Fruit fly (Drosophila melanogaster) whole organism, embryonic: Measurements from ENCODE around the gene mwh.

ENCODE experiments used
- Awh ChIP-seq: fragments of 200-800 bp; sonication (Bioruptor generic); IDR thresholded peaks from 2 replicates; pipeline ENCODE4, ENCODE4 v1.3.6; 2022; ENCODE audit warnings: missing biosample characterization, missing genetic modification characterization
- CG10462 ChIP-seq: fragments of 200-800 bp; sonication (Bioruptor generic); optimal IDR thresholded peaks from 2 replicates; lab custom pipeline; 2016; ENCODE audit warnings: missing biosample characterization, missing genetic modification characterization
- CG11560 ChIP-seq: fragments of 200-800 bp; sonication (Bioruptor generic); IDR thresholded peaks from 3 replicates; pipeline ENCODE4 v1.3.6; 2022; ENCODE audit warnings: missing biosample characterization, missing genetic modification characterization
- CG12769 ChIP-seq: fragments of 200-800 bp; sonication (Bioruptor generic); optimal IDR thresholded peaks from 2 replicates; lab custom pipeline; 2019; ENCODE audit warnings: missing biosample characterization, mild to moderate bottlenecking, missing genetic modification characterization, moderate library complexity
- CG16813 ChIP-seq: fragments of 200-800 bp; sonication (Bioruptor generic); IDR thresholded peaks from 3 replicates; pipeline ENCODE4 v1.3.6; 2022; ENCODE audit warnings: missing biosample characterization, missing genetic modification characterization; ENCODE audit not compliant: partially characterized antibody
- CG16815 ChIP-seq: fragments of 200-800 bp; sonication (Bioruptor generic); optimal IDR thresholded peaks from 3 replicates; lab custom pipeline; 2017; ENCODE audit warnings: missing biosample characterization, mild to moderate bottlenecking, missing genetic modification characterization
- CG2202 ChIP-seq: fragments of 200-800 bp; sonication (Bioruptor generic); optimal IDR thresholded peaks from 2 replicates; lab custom pipeline; 2018; ENCODE audit warnings: missing biosample characterization, mild to moderate bottlenecking, missing genetic modification characterization
- CG31365 ChIP-seq: fragments of 200-800 bp; sonication (Bioruptor generic); optimal IDR thresholded peaks from 2 replicates; lab custom pipeline; 2018; ENCODE audit warnings: missing biosample characterization, mild to moderate bottlenecking, missing genetic modification characterization
- CG3838 ChIP-seq: fragments of 200-800 bp; sonication (Bioruptor generic); optimal IDR thresholded peaks from 3 replicates; lab custom pipeline; 2016; ENCODE audit warnings: missing biosample characterization, missing genetic modification characterization
- CG3847 ChIP-seq: fragments of 200-800 bp; sonication (Bioruptor generic); IDR thresholded peaks from 2 replicates; pipeline ENCODE4 v1.3.6; 2022; ENCODE audit warnings: missing biosample characterization, missing genetic modification characterization
- CG4854 ChIP-seq: fragments of 200-800 bp; sonication (Bioruptor generic); optimal IDR thresholded peaks from 2 replicates; lab custom pipeline; 2016; ENCODE audit warnings: missing biosample characterization, missing genetic modification characterization, inconsistent platforms
- CG5180 ChIP-seq: fragments of 200-800 bp; sonication (Bioruptor generic); optimal IDR thresholded peaks from 3 replicates; lab custom pipeline; 2017; ENCODE audit warnings: missing biosample characterization, missing genetic modification characterization, mild to moderate bottlenecking, moderate library complexity, missing genetic modification reagents
- CG7357 ChIP-seq: fragments of 200-800 bp; sonication (Bioruptor generic); IDR thresholded peaks from 3 replicates; pipeline ENCODE4 v1.3.6; 2022; ENCODE audit warnings: missing biosample characterization, missing genetic modification characterization
- CG8290 ChIP-seq, 3 experiments: fragments of 200-800 bp; sonication (Bioruptor generic); optimal IDR thresholded peaks; 2 replicates each; lab custom pipeline; 2016 to 2019; ENCODE audit warnings: missing biosample characterization in 3 of 3, missing genetic modification characterization in 3 of 3, mild to moderate bottlenecking in 2 of 3, moderate library complexity in 1 of 3
- CG8388 ChIP-seq: fragments of 200-800 bp; sonication (Bioruptor generic); optimal IDR thresholded peaks from 2 replicates; lab custom pipeline; 2019; ENCODE audit warnings: missing biosample characterization, mild to moderate bottlenecking, missing genetic modification characterization, moderate library complexity
- Dbx ChIP-seq: fragments of 200-800 bp; sonication (Bioruptor generic); IDR thresholded peaks from 3 replicates; pipeline ENCODE4 v1.3.6; 2022; ENCODE audit warnings: missing biosample characterization, missing genetic modification characterization
- Deaf1 ChIP-seq: fragments of 200-800 bp; optimal IDR thresholded peaks from 3 replicates; lab custom pipeline; 2019; ENCODE audit warnings: missing biosample characterization, mild to moderate bottlenecking, missing genetic modification characterization, moderate library complexity
- Dp ChIP-seq: fragments of 200-800 bp; sonication (Bioruptor generic); optimal IDR thresholded peaks from 2 replicates; lab custom pipeline; 2018; ENCODE audit warnings: missing biosample characterization, mild to moderate bottlenecking, missing genetic modification characterization, moderate library complexity
- Dref ChIP-seq: fragments of 200-800 bp; sonication (Bioruptor generic); IDR thresholded peaks from 2 replicates; pipeline ENCODE4 v1.3.6; 2022; ENCODE audit warnings: missing biosample characterization, missing genetic modification characterization
- Fer1 ChIP-seq: fragments of 200-800 bp; sonication (Bioruptor generic); optimal IDR thresholded peaks from 2 replicates; lab custom pipeline; 2017; ENCODE audit warnings: missing biosample characterization, mild to moderate bottlenecking, missing genetic modification characterization
- GATAe ChIP-seq: fragments of 200-800 bp; sonication (Bioruptor generic); conservative IDR thresholded peaks from 2 replicates; pipeline ENCODE4 v1.3.6; 2022; ENCODE audit warnings: missing biosample characterization, missing genetic modification characterization
- Kr ChIP-seq: fragments of 200-800 bp; sonication (Bioruptor generic); optimal IDR thresholded peaks from 2 replicates; lab custom pipeline; 2017; ENCODE audit warnings: missing biosample characterization, mild to moderate bottlenecking, missing genetic modification characterization
- Med ChIP-seq: fragments of 200-800 bp; sonication (Bioruptor generic); peaks from one replicate; lab custom pipeline; 2016; ENCODE audit warnings: missing biosample characterization, missing genetic modification characterization, mild to moderate bottlenecking, inconsistent platforms, moderate library complexity
- Mes4 ChIP-seq: fragments of 200-800 bp; sonication (Bioruptor generic); optimal IDR thresholded peaks from 2 replicates; lab custom pipeline; 2016; ENCODE audit warnings: missing biosample characterization, missing genetic modification characterization
- Vsx1 ChIP-seq: fragments of 200-800 bp; sonication (Bioruptor generic); optimal IDR thresholded peaks from 2 replicates; lab custom pipeline; 2017; ENCODE audit warnings: missing biosample characterization, mild to moderate bottlenecking, missing genetic modification characterization, missing genetic modification reagents
- amos ChIP-seq: fragments of 200-800 bp; sonication (Bioruptor generic); IDR thresholded peaks from 2 replicates; pipeline ENCODE4 v1.3.6; 2022; ENCODE audit warnings: missing biosample characterization, missing genetic modification characterization; ENCODE audit not compliant: partially characterized antibody
- bowl ChIP-seq: fragments of 200-800 bp; sonication (Bioruptor generic); IDR thresholded peaks from 2 replicates; pipeline ENCODE4 v1.3.6; 2022; ENCODE audit warnings: missing biosample characterization, missing genetic modification characterization
- cg ChIP-seq: fragments of 200-800 bp; sonication (Bioruptor generic); optimal IDR thresholded peaks from 3 replicates; lab custom pipeline; 2019; ENCODE audit warnings: missing biosample characterization, mild to moderate bottlenecking, missing genetic modification characterization, moderate library complexity
- chinmo ChIP-seq: fragments of 200-800 bp; sonication (Bioruptor generic); IDR thresholded peaks from 4 replicates; pipeline ENCODE4 v1.3.6; 2022; ENCODE audit warnings: missing biosample characterization, missing genetic modification characterization; ENCODE audit not compliant: partially characterized antibody
- chm ChIP-seq: fragments of 200-800 bp; sonication (Bioruptor generic); IDR thresholded peaks from 2 replicates; pipeline ENCODE4 v1.3.6; 2022; ENCODE audit warnings: missing biosample characterization, missing genetic modification characterization
- croc ChIP-seq: fragments of 200-800 bp; sonication (Bioruptor generic); conservative IDR thresholded peaks from 3 replicates; pipeline ENCODE4 v1.3.6; 2022; ENCODE audit warnings: missing biosample characterization, missing genetic modification characterization
- esg ChIP-seq: fragments of 200-800 bp; sonication (Bioruptor generic); conservative IDR thresholded peaks from 2 replicates; pipeline ENCODE4 v1.3.6; 2022; ENCODE audit warnings: missing biosample characterization, missing genetic modification characterization
- eyg ChIP-seq: fragments of 200-800 bp; sonication (Bioruptor generic); optimal IDR thresholded peaks from 3 replicates; lab custom pipeline; 2016; ENCODE audit warnings: missing biosample characterization, missing genetic modification characterization
- fd3F ChIP-seq: fragments of 200-800 bp; sonication (Bioruptor generic); optimal IDR thresholded peaks from 2 replicates; lab custom pipeline; 2018; ENCODE audit warnings: missing biosample characterization, mild to moderate bottlenecking, missing genetic modification characterization, moderate library complexity
- inv ChIP-seq: fragments of 200-800 bp; sonication (Bioruptor generic); IDR thresholded peaks from 2 replicates; pipeline ENCODE4 v1.3.6; 2022; ENCODE audit warnings: missing biosample characterization, missing genetic modification characterization; ENCODE audit not compliant: partially characterized antibody
- lbe ChIP-seq: fragments of 200-800 bp; sonication (Bioruptor generic); optimal IDR thresholded peaks from 2 replicates; lab custom pipeline; 2016; ENCODE audit warnings: missing biosample characterization, mild to moderate bottlenecking, missing genetic modification characterization
- lov ChIP-seq, 2 experiments: fragments of 200-800 bp in 1 of 2; fragments of >200 bp in 1 of 2; sonication (Bioruptor generic) in 1 of 2; IDR thresholded peaks in 1 of 2; optimal IDR thresholded peaks in 1 of 2; 2 replicates in 1 of 2; 3 replicates in 1 of 2; pipeline versions ENCODE4 v1.3.6 to Lab custom; 2017 to 2022; ENCODE audit warnings: missing biosample characterization in 1 of 2, missing genetic modification characterization in 1 of 2
- mam ChIP-seq: fragments of 200-800 bp; sonication (Bioruptor generic); optimal IDR thresholded peaks from 3 replicates; lab custom pipeline; 2016; ENCODE audit warnings: missing biosample characterization, missing genetic modification characterization
- nom ChIP-seq: fragments of 200-800 bp; sonication (Bioruptor generic); optimal IDR thresholded peaks from 2 replicates; lab custom pipeline; 2017; ENCODE audit warnings: missing biosample characterization, missing genetic modification characterization, mild to moderate bottlenecking, moderate library complexity, missing genetic modification reagents
- oc ChIP-seq: fragments of 200-800 bp; sonication (Bioruptor generic); optimal IDR thresholded peaks from 2 replicates; lab custom pipeline; 2018; ENCODE audit warnings: missing biosample characterization, mild to moderate bottlenecking, missing genetic modification characterization, moderate library complexity
- pho ChIP-seq: fragments of 200-800 bp; sonication (Bioruptor generic); optimal IDR thresholded peaks from 2 replicates; lab custom pipeline; 2016; ENCODE audit warnings: missing biosample characterization, missing genetic modification characterization
- row ChIP-seq: fragments of 200-800 bp; sonication (Bioruptor generic); IDR thresholded peaks from 3 replicates; pipeline ENCODE4 v1.3.6; 2022; ENCODE audit warnings: missing biosample characterization, missing genetic modification characterization
- sc ChIP-seq, 3 experiments: fragments of >200 bp in 2 of 3; fragments of 200-800 bp in 1 of 3; sonication (Bioruptor generic) in 1 of 3; optimal IDR thresholded peaks; 2 replicates in 2 of 3; 3 replicates in 1 of 3; lab custom pipeline; 2017; ENCODE audit warnings: mild to moderate bottlenecking in 1 of 3, missing biosample characterization in 1 of 3, missing genetic modification characterization in 1 of 3, missing genetic modification reagents in 1 of 3
- sens ChIP-seq: fragments of 200-800 bp; sonication (Bioruptor generic); peaks from one replicate; lab custom pipeline; 2016; ENCODE audit warnings: missing biosample characterization, missing genetic modification characterization
- sna ChIP-seq: fragments of 200-800 bp; sonication (Bioruptor generic); IDR thresholded peaks from 2 replicates; pipeline ENCODE4 v1.3.6; 2022; ENCODE audit warnings: missing biosample characterization, missing genetic modification characterization; ENCODE audit not compliant: partially characterized antibody
- sob ChIP-seq: fragments of 200-800 bp; sonication (Bioruptor generic); IDR thresholded peaks from 2 replicates; pipeline ENCODE4 v1.3.6; 2022; ENCODE audit warnings: missing biosample characterization, missing genetic modification characterization
- tin ChIP-seq: fragments of 200-800 bp; sonication (Bioruptor generic); optimal IDR thresholded peaks from 3 replicates; lab custom pipeline; 2016; ENCODE audit warnings: missing biosample characterization, missing genetic modification characterization
- vvl ChIP-seq: fragments of 200-800 bp; sonication (Bioruptor generic); IDR thresholded peaks from 2 replicates; pipeline ENCODE4 v1.3.6; 2022; ENCODE audit warnings: missing biosample characterization, missing genetic modification characterization

mwh gene

DNA sequence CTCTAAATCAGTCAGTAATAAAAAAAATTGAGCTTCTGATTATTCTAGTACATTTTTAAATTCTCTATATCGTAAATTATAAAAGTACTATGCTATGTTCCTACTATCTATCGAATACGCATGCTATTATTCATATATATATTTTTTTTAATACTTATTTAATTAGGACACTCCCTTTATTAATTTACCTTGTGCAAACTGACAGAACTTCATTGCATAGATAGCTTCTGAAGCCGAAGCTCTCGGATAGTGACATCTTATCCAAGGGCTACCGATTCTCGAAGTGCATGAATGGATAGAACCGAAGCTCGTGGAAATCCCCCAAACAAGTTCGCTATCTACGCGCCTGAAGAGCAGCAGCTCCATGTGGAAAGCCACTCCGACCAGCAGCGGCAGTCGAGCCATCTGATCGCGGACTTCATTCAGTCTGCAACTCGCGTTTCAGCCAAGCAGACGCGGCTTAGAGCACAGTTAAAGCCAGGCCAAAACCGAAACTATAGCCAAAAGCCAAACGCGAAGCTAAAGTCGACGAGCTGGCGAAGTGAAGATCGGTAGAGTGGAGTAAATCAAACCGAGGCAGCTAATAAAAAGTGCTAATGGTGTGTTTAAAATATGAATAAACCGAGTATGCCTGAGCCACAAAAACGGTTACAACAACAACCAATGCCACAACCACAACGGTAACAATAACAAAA is at the start of gene mwh:
Gene mwh (plus strand): TSS at position 430 of the 695 bp plus-strand sequence.
- no peak for TF ChIP-seq CG3838
- TF ChIP-seq row: no peak
- peak; percentile 16 for TF ChIP-seq sens
- TF ChIP-seq CG2202 (tag; lab: Kevin White, UChicago): no peak
- TF ChIP-seq sob (GFP tag; lab: Robert Waterston, UW): no peak
- TF ChIP-seq lov (optimal IDR thresholded peaks at IDR 0.05; lab: Kevin White, UChicago): no peak
- TF ChIP-seq lov (GFP tag; IDR thresholded peaks at IDR 0.05; lab: Robert Waterston, UW): 0 out of 3 replicates have a peak, but pooled peaks have one; percentile 41
- TF ChIP-seq CG31365 (tag; lab: Kevin White, UChicago): no peak
- no peak for TF ChIP-seq esg (GFP tag; lab: Robert Waterston, UW)
- no peak for TF ChIP-seq CG8388 (GFP tag; lab: Kevin White, UChicago)
- peak; percentile 5 for TF ChIP-seq Deaf1 (tag; lab: Kevin White, UChicago)
- no peak for TF ChIP-seq CG8290 (GFP tag; optimal IDR thresholded peaks at IDR 0.05; lab: Kevin White, UChicago)
- peak in 1 of 2 experiments; percentile 4 for TF ChIP-seq CG8290 (tag; optimal IDR thresholded peaks at IDR 0.05; lab: Kevin White, UChicago)
- no peak for TF ChIP-seq GATAe (GFP tag; lab: Robert Waterston, UW)
- TF ChIP-seq Kr (GFP tag; lab: Kevin White, UChicago): no peak
- TF ChIP-seq sc (optimal IDR thresholded peaks at IDR 0.05; lab: Kevin White, UChicago): no peak
- no peak for TF ChIP-seq sc (GFP tag; optimal IDR thresholded peaks at IDR 0.05; lab: Kevin White, UChicago)
- TF ChIP-seq CG5180 (GFP tag; lab: Kevin White, UChicago): peak; percentile 66
- no peak for TF ChIP-seq nom
- no peak for TF ChIP-seq CG16813 (GFP tag; lab: Robert Waterston, UW)
- no peak for TF ChIP-seq Dref (GFP tag; lab: Robert Waterston, UW)
- TF ChIP-seq CG11560 (tag; lab: Robert Waterston, UW): no peak
- TF ChIP-seq chinmo (GFP tag; lab: Robert Waterston, UW): 0 out of 4 replicates have a peak, but pooled peaks have one; percentile 34
- TF ChIP-seq CG16815 (GFP tag; lab: Kevin White, UChicago): no peak
- TF ChIP-seq Fer1: no peak
- peak; percentile 35 for TF ChIP-seq Med
- TF ChIP-seq lbe (GFP tag; lab: Kevin White, UChicago): no peak
- peak; percentile 10 for TF ChIP-seq oc (tag; lab: Kevin White, UChicago)
- TF ChIP-seq vvl (GFP tag; lab: Robert Waterston, UW): 0 out of 2 replicates have a peak, but pooled peaks have one; percentile 32
- no peak for TF ChIP-seq Mes4
- TF ChIP-seq pho (GFP tag; lab: Kevin White, UChicago): no peak
- TF ChIP-seq fd3F: no peak
- peak; percentile 13 for TF ChIP-seq CG12769
- TF ChIP-seq Vsx1 (GFP tag; lab: Kevin White, UChicago): peak; percentile 54

DNA sequence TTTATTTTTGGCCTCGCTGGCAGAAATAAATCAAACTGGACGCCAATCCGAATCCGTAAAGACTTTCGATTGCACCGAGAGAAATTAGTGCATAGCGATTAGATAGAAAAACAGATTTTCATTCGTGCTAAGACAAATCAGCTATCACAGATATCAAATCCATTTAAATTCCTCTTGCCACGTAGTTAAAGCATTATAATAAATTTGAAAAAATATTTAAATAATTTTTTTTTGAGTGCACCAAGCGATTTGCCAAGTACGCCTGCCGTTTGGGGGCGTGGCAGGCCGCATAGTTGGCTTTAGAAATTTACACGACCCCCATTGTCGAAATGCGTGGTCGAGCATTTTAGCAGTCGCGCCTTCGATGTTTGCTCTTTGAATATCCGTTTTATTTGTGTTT is 48.9 kb upstream of the mwh start:
- TF ChIP-seq CG16815 (GFP tag; lab: Kevin White, UChicago) (peak; percentile 8), cg (GFP tag; lab: Kevin White, UChicago) (no peak), inv (GFP tag; lab: Robert Waterston, UW) (no peak), sna (GFP tag; lab: Robert Waterston, UW) (no peak), bowl (GFP tag; lab: Robert Waterston, UW) (no peak), amos (no peak), croc (GFP tag; lab: Robert Waterston, UW) (no peak), eyg (GFP tag; lab: Kevin White, UChicago) (no peak), tin (GFP tag; lab: Kevin White, UChicago) (peak; percentile 27), CG10462 (GFP tag; lab: Kevin White, UChicago) (no peak), chm (no peak), CG4854 (no peak), Awh (no peak), CG3847 (no peak), Vsx1 (GFP tag; lab: Kevin White, UChicago) (no peak), Dbx (GFP tag; lab: Robert Waterston, UW) (peak; percentile 68; the same call in 2 of the 3 replicates), CG7357 (GFP tag; lab: Robert Waterston, UW) (no peak), sob (GFP tag; lab: Robert Waterston, UW) (peak; percentile 67), Dp (GFP tag; lab: Kevin White, UChicago) (no peak), vvl (GFP tag; lab: Robert Waterston, UW) (peak; percentile 63), mam (GFP tag; lab: Kevin White, UChicago) (peak; percentile 49)
